Fruit fly (Drosophila melanogaster) whole organism, larva: ENCODE measurements around the gene CG10958.

Source experiments
- noc ChIP-seq: fragments of 200-800 bp; sonication (Bioruptor generic); optimal IDR thresholded peaks from 3 replicates; lab custom pipeline; 2019; ENCODE audit warnings: missing biosample characterization, mild to moderate bottlenecking, missing genetic modification characterization, moderate library complexity

Gene CG10958

dm6 chrX:8113386-8114279 lies 18.5 kb upstream of the CG10958 start:
- peak; percentile 93 for TF ChIP-seq noc (tag; lab: Kevin White, UChicago)

dm6 chrX:8114476-8115342 lies 17.4 kb upstream of the CG10958 start:
- peak; percentile 77 for TF ChIP-seq noc (tag; lab: Kevin White, UChicago)

dm6 chrX:8115343-8115676 lies 16.8 kb upstream of the CG10958 start:
- TF ChIP-seq noc (tag; lab: Kevin White, UChicago) = no peak

dm6 chrX:8115717-8116311 lies 16.3 kb upstream of the CG10958 start, which contains the start of gene Gclc:
TSS of gene Gclc (minus strand) at chrX:8116147.
- peak; percentile 17 for TF ChIP-seq noc (tag; lab: Kevin White, UChicago)

dm6 chrX:8116813-8117212 lies 15.3 kb upstream of the CG10958 start, which contains the start of gene CG1575:
TSS of gene CG1575 (plus strand) at chrX:8117012.
- TF ChIP-seq noc (tag; lab: Kevin White, UChicago) = no peak

- no peak for TF ChIP-seq noc (tag; lab: Kevin White, UChicago)
Observed at dm6 chrX:8120939-8121338, 11.1 kb upstream of the CG10958 start, which contains the start of gene CG2260. TSS of gene CG2260 (minus strand) at chrX:8121147.

- no peak for TF ChIP-seq noc (tag; lab: Kevin White, UChicago)
Observed at dm6 chrX:8122834-8123233, 9.3 kb upstream of the CG10958 start.

- TF ChIP-seq noc (tag; lab: Kevin White, UChicago) = no peak
Observed at dm6 chrX:8125224-8125649, 6.8 kb upstream of the CG10958 start.

- no peak for TF ChIP-seq noc (tag; lab: Kevin White, UChicago)
Observed at dm6 chrX:8126149-8126548, 5.9 kb upstream of the CG10958 start.

- no peak for TF ChIP-seq noc (tag; lab: Kevin White, UChicago)
Observed at dm6 chrX:8128133-8128532, 4.0 kb upstream of the CG10958 start.

- no peak for TF ChIP-seq noc (tag; lab: Kevin White, UChicago)
Observed at dm6 chrX:8129204-8129997, 2.7 kb upstream of the CG10958 start, which contains the start of gene CG2116. TSS of gene CG2116 (plus strand) at chrX:8129812.

dm6 chrX:8135420-8135874 lies 3.4 kb downstream of the CG10958 start, which contains the start of the genes cyr and CG2120:
TSS of gene cyr (minus strand) at chrX:8135713.
TSS of gene CG2120 (plus strand) at chrX:8135824.
- no peak for TF ChIP-seq noc (tag; lab: Kevin White, UChicago)

- no peak for TF ChIP-seq noc (tag; lab: Kevin White, UChicago)
Observed at dm6 chrX:8137285-8137684, 5.2 kb downstream of the CG10958 start.

dm6 chrX:8140707-8141106 lies 8.6 kb downstream of the CG10958 start:
- TF ChIP-seq noc (tag; lab: Kevin White, UChicago) = no peak
